Worm (Caenorhabditis elegans) whole organism, L4 larva: Measurements from ENCODE around the gene lhpp-1.

Experiments used
- Y5F2A.4 ChIP-seq: fragments of 200-800 bp; sonication (Bioruptor generic); optimal IDR thresholded peaks from 2 replicates; lab custom pipeline; 2018; ENCODE audit warnings: mild to moderate bottlenecking, missing genetic modification characterization, missing compliant biosample characterization
- aha-1 ChIP-seq: fragments of 150-350 bp; peaks from one replicate; lab custom pipeline; 2014; ENCODE audit warnings: missing biosample characterization, missing genetic modification characterization
- ceh-62 ChIP-seq: sonication (generic microtip); optimal IDR thresholded peaks from 2 replicates; lab custom pipeline; 2017; ENCODE audit warnings: missing biosample characterization, missing genetic modification characterization
- ces-1 ChIP-seq: fragments of 150-350 bp; sonication (generic microtip); optimal IDR thresholded peaks from 4 replicates; lab custom pipeline; 2014; ENCODE audit warnings: missing biosample characterization, missing genetic modification reagents, missing genetic modification characterization
- jun-1 ChIP-seq: fragments of 150-350 bp; optimal IDR thresholded peaks from 2 replicates; lab custom pipeline; 2014; ENCODE audit warnings: missing biosample characterization, missing genetic modification reagents, missing genetic modification characterization
- lin-13 ChIP-seq: fragments of 150-350 bp; optimal IDR thresholded peaks from 2 replicates; lab custom pipeline; 2014; ENCODE audit warnings: missing biosample characterization, missing genetic modification reagents, missing genetic modification characterization
- lin-39 ChIP-seq: fragments of 150-350 bp; optimal IDR thresholded peaks from 2 replicates; lab custom pipeline; 2014; ENCODE audit warnings: missing biosample characterization, missing genetic modification reagents, missing genetic modification characterization
- lsy-2 ChIP-seq, 2 experiments: fragments of 150-350 bp in 1 of 2; sonication (generic microtip) in 1 of 2; optimal IDR thresholded peaks; 2 replicates each; lab custom pipeline; 2014 to 2017; ENCODE audit warnings: missing biosample characterization in 2 of 2, missing genetic modification characterization in 2 of 2
- madf-9 ChIP-seq: fragments of 200-800 bp; sonication (Bioruptor generic); conservative IDR thresholded peaks from 2 replicates; pipeline ENCODE4 v1.3.6; 2022; ENCODE audit warnings: missing genetic modification reagents, missing genetic modification characterization, missing compliant biosample characterization
- mep-1 ChIP-seq: fragments of 150-350 bp; sonication (generic microtip); optimal IDR thresholded peaks from 3 replicates; lab custom pipeline; 2014; ENCODE audit warnings: missing biosample characterization, missing genetic modification characterization
- nhr-25 ChIP-seq: sonication (generic microtip); optimal IDR thresholded peaks from 2 replicates; lab custom pipeline; 2017; ENCODE audit warnings: missing genetic modification characterization, mild to moderate bottlenecking, missing compliant biosample characterization, antibody characterized with exemption, moderate library complexity, borderline replicate concordance; ENCODE audit not compliant: insufficient read depth
- nhr-28 ChIP-seq: fragments of 150-350 bp; optimal IDR thresholded peaks from 2 replicates; lab custom pipeline; 2014; ENCODE audit warnings: missing biosample characterization, missing genetic modification characterization
- nhr-48 ChIP-seq: sonication (generic microtip); optimal IDR thresholded peaks from 2 replicates; lab custom pipeline; 2016; ENCODE audit warnings: mild to moderate bottlenecking, missing genetic modification characterization, missing compliant biosample characterization
- unc-62 ChIP-seq, 3 experiments: fragments of 150-350 bp in 1 of 3; sonication (generic microtip); optimal IDR thresholded peaks in 2 of 3; peaks in 1 of 3; 1 replicate in 1 of 3; 2 replicates in 2 of 3; lab custom pipeline; 2014 to 2017; ENCODE audit warnings: missing biosample characterization in 3 of 3, missing genetic modification characterization in 3 of 3, missing genetic modification reagents in 3 of 3, missing genotype in 1 of 3

ce11 chrV:12117567-12118053 is 6.0 kb upstream of the lhpp-1 start, which contains the start of gene C13C4.8:
- TF ChIP-seq lin-13 (GFP tag; lab: Kevin White, UChicago) (no peak), nhr-28 (tag; lab: Kevin White, UChicago) (no peak), lsy-2 (tag; optimal IDR thresholded peaks at IDR 0.05; lab: Kevin White, UChicago) (no peak), Y5F2A.4 (GFP tag; lab: Kevin White, UChicago) (no peak), lin-39 (tag; lab: Kevin White, UChicago) (no peak), aha-1 (tag; lab: Kevin White, UChicago) (peak; percentile 90), unc-62 (GFP tag; optimal IDR thresholded peaks at IDR 0.05 in 1 of 2; lab: Kevin White, UChicago) (no peak), unc-62 (tag; optimal IDR thresholded peaks at IDR 0.05; lab: Kevin White, UChicago) (no peak), nhr-25 (tag; lab: Kevin White, UChicago) (no peak), jun-1 (tag; lab: Kevin White, UChicago) (no peak), madf-9 (GFP tag; lab: Robert Waterston, UW) (no peak), ceh-62 (tag; lab: Kevin White, UChicago) (no peak), ces-1 (no peak), nhr-48 (tag; lab: Kevin White, UChicago) (no peak), mep-1 (tag; lab: Kevin White, UChicago) (no peak)
